Worm (Caenorhabditis elegans) whole organism, L1 larva: ENCODE measurements around the gene his-1.

Experiments
- C16A3.4 ChIP-seq: fragments of 150-350 bp; optimal IDR thresholded peaks from 2 replicates; lab custom pipeline; 2014; ENCODE audit warnings: missing biosample characterization, missing genetic modification characterization
- F16B12.6 ChIP-seq: fragments of 150-350 bp; optimal IDR thresholded peaks from 2 replicates; lab custom pipeline; 2014; ENCODE audit warnings: missing biosample characterization, missing genetic modification characterization
- aly-2 ChIP-seq: fragments of 150-350 bp; optimal IDR thresholded peaks from 2 replicates; lab custom pipeline; 2014; ENCODE audit warnings: missing biosample characterization, missing genetic modification characterization
- ceh-63 ChIP-seq: fragments of 200-800 bp; sonication (Bioruptor generic); optimal IDR thresholded peaks from 2 replicates; lab custom pipeline; 2018; ENCODE audit warnings: mild to moderate bottlenecking, missing genetic modification characterization, missing compliant biosample characterization
- ceh-88 ChIP-seq: fragments of 200-800 bp; sonication (Bioruptor generic); IDR thresholded peaks from 2 replicates; pipeline ENCODE4 v1.3.6; 2022; ENCODE audit warnings: missing genetic modification characterization, missing compliant biosample characterization
- efl-1 ChIP-seq, 4 experiments: fragments of 150-350 bp; optimal IDR thresholded peaks in 3 of 4; peaks in 1 of 4; 1 replicate in 1 of 4; 2 replicates in 3 of 4; lab custom pipeline; 2014; ENCODE audit warnings: missing biosample characterization in 2 of 4, missing genetic modification characterization in 2 of 4, missing genetic modification reagents in 2 of 4
- elt-2 ChIP-seq: sonication (generic microtip); optimal IDR thresholded peaks from 2 replicates; lab custom pipeline; 2016; ENCODE audit warnings: missing genetic modification characterization, mild to moderate bottlenecking, inconsistent platforms, missing compliant biosample characterization, missing genetic modification reagents
- ets-5 ChIP-seq: fragments of 200-800 bp; sonication (Bioruptor generic); IDR thresholded peaks from 2 replicates; pipeline ENCODE4 v1.3.6; 2022; ENCODE audit warnings: missing genetic modification characterization, missing compliant biosample characterization
- fkh-4 ChIP-seq: sonication (generic microtip); optimal IDR thresholded peaks from 2 replicates; lab custom pipeline; 2016; ENCODE audit warnings: missing compliant biosample characterization, missing genetic modification characterization, borderline replicate concordance
- fos-1 ChIP-seq: fragments of 150-350 bp; optimal IDR thresholded peaks from 2 replicates; lab custom pipeline; 2014; ENCODE audit warnings: missing biosample characterization, missing genetic modification characterization
- hlh-17 ChIP-seq: fragments of 200-800 bp; sonication (Bioruptor generic); optimal IDR thresholded peaks from 2 replicates; lab custom pipeline; 2018; ENCODE audit warnings: missing genetic modification characterization, mild to moderate bottlenecking, missing compliant biosample characterization, moderate library complexity, borderline replicate concordance
- hlh-4 ChIP-seq: sonication (generic microtip); optimal IDR thresholded peaks from 2 replicates; lab custom pipeline; 2016; ENCODE audit warnings: mild to moderate bottlenecking, missing genetic modification characterization, missing compliant biosample characterization
- lin-13 ChIP-seq: fragments of 150-350 bp; optimal IDR thresholded peaks from 2 replicates; lab custom pipeline; 2014; ENCODE audit warnings: missing biosample characterization, missing genetic modification reagents, missing genetic modification characterization
- lin-14 ChIP-seq: fragments of 200-800 bp; sonication (Bioruptor generic); optimal IDR thresholded peaks from 2 replicates; lab custom pipeline; 2018; ENCODE audit warnings: mild to moderate bottlenecking, missing genetic modification characterization, moderate library complexity, missing compliant biosample characterization
- lin-15B ChIP-seq: fragments of 150-350 bp; sonication (generic microtip); optimal IDR thresholded peaks from 3 replicates; lab custom pipeline; 2014; ENCODE audit warnings: missing biosample characterization, missing genetic modification characterization
- mdl-1 ChIP-seq, 2 experiments: fragments of 150-350 bp; optimal IDR thresholded peaks; 2 replicates each; lab custom pipeline; 2014 to 2017; ENCODE audit warnings: missing biosample characterization in 2 of 2, missing genetic modification characterization in 2 of 2, inconsistent platforms in 1 of 2
- mef-2 ChIP-seq: fragments of 150-350 bp; optimal IDR thresholded peaks from 2 replicates; lab custom pipeline; 2014; ENCODE audit warnings: missing biosample characterization, missing genetic modification characterization
- mep-1 ChIP-seq: fragments of 150-350 bp; optimal IDR thresholded peaks from 2 replicates; lab custom pipeline; 2014; ENCODE audit warnings: missing biosample characterization, missing genetic modification characterization
- nhr-11 ChIP-seq: fragments of 150-350 bp; optimal IDR thresholded peaks from 2 replicates; lab custom pipeline; 2014; ENCODE audit warnings: missing biosample characterization, missing genetic modification characterization
- nhr-12 ChIP-seq: sonication (generic microtip); optimal IDR thresholded peaks from 2 replicates; lab custom pipeline; 2017; ENCODE audit warnings: missing biosample characterization, missing genetic modification characterization
- nhr-19 ChIP-seq: fragments of 200-800 bp; sonication (Bioruptor generic); conservative IDR thresholded peaks from 2 replicates; pipeline ENCODE4 v1.3.6; 2022; ENCODE audit warnings: missing genetic modification characterization, missing compliant biosample characterization
- nhr-47 ChIP-seq: sonication (generic microtip); optimal IDR thresholded peaks from 2 replicates; lab custom pipeline; 2016; ENCODE audit warnings: mild to moderate bottlenecking, missing genetic modification characterization, moderate library complexity, missing compliant biosample characterization
- nhr-77 ChIP-seq: fragments of 150-350 bp; optimal IDR thresholded peaks from 2 replicates; lab custom pipeline; 2014; ENCODE audit warnings: missing biosample characterization, missing genetic modification characterization
- pax-3 ChIP-seq: fragments of 200-800 bp; sonication (Bioruptor generic); optimal IDR thresholded peaks from 2 replicates; lab custom pipeline; 2018; ENCODE audit warnings: mild to moderate bottlenecking, missing genetic modification characterization, moderate library complexity, missing compliant biosample characterization
- snpc-4 ChIP-seq: fragments of 150-350 bp; optimal IDR thresholded peaks from 2 replicates; lab custom pipeline; 2014; ENCODE audit warnings: missing biosample characterization, missing genetic modification characterization
- sox-4 ChIP-seq: sonication (generic microtip); optimal IDR thresholded peaks from 2 replicates; lab custom pipeline; 2016; ENCODE audit warnings: missing genetic modification characterization, missing compliant biosample characterization
- sptf-1 ChIP-seq: fragments of 150-350 bp; optimal IDR thresholded peaks from 2 replicates; lab custom pipeline; 2014; ENCODE audit warnings: missing biosample characterization, missing genetic modification characterization
- tlp-1 ChIP-seq: fragments of 150-350 bp; optimal IDR thresholded peaks from 2 replicates; lab custom pipeline; 2014; ENCODE audit warnings: missing biosample characterization, missing genetic modification characterization
- unc-130 ChIP-seq: fragments of 150-350 bp; optimal IDR thresholded peaks from 2 replicates; lab custom pipeline; 2017; ENCODE audit warnings: missing biosample characterization, missing genetic modification characterization, inconsistent platforms
- unc-30 ChIP-seq: sonication (generic microtip); optimal IDR thresholded peaks from 2 replicates; lab custom pipeline; 2017; ENCODE audit warnings: missing biosample characterization, missing genetic modification characterization
- unc-86 ChIP-seq: sonication (generic microtip); optimal IDR thresholded peaks from 2 replicates; lab custom pipeline; 2016; ENCODE audit warnings: missing genetic modification characterization, missing compliant biosample characterization
- xbp-1 ChIP-seq: sonication (generic microtip); optimal IDR thresholded peaks from 2 replicates; lab custom pipeline; 2016; ENCODE audit warnings: missing genetic modification characterization, missing compliant biosample characterization
- ztf-11 ChIP-seq, 2 experiments: sonication (generic microtip); optimal IDR thresholded peaks; 2 replicates each; lab custom pipeline; 2016 to 2017; ENCODE audit warnings: missing genetic modification characterization in 2 of 2, missing biosample characterization in 1 of 2, missing compliant biosample characterization in 1 of 2

his-1 gene

ce11 chrV:16068938-16069337 lies 26.6 kb downstream of the his-1 start, which contains the start of gene cyp-35D1:
Gene cyp-35D1, plus strand, starts transcription at chrV:16069238.
- no peak for TF ChIP-seq fkh-4 (tag; lab: Kevin White, UChicago)
- TF ChIP-seq mef-2 (tag; lab: Kevin White, UChicago): no peak
- TF ChIP-seq aly-2: no peak
- TF ChIP-seq nhr-12 (tag; lab: Kevin White, UChicago): no peak
- no peak for TF ChIP-seq nhr-47 (tag; lab: Kevin White, UChicago)

- peak; percentile 36 for TF ChIP-seq elt-2 (tag; lab: Kevin White, UChicago)
- no peak for TF ChIP-seq C16A3.4 (tag; lab: Kevin White, UChicago)
- TF ChIP-seq efl-1 (optimal IDR thresholded peaks at IDR 0.05; lab: Kevin White, UChicago): no peak
- peak in 1 of 2 experiments; percentile 34 for TF ChIP-seq efl-1 (GFP tag; optimal IDR thresholded peaks at IDR 0.05 in 1 of 2; lab: Kevin White, UChicago)
- TF ChIP-seq nhr-19 (GFP tag; lab: Robert Waterston, UW): no peak
- no peak for TF ChIP-seq sox-4
- no peak for TF ChIP-seq sptf-1
- TF ChIP-seq unc-130: no peak
- TF ChIP-seq nhr-77 (tag; lab: Kevin White, UChicago): no peak
Measured at ce11 chrV:16071167-16071566, 28.8 kb downstream of the his-1 start, which contains the start of gene nhr-176. Gene nhr-176, plus strand, starts transcription at chrV:16071325.

ce11 chrV:16073856-16074255 lies 31.5 kb downstream of the his-1 start, which contains the start of gene srj-10:
Gene srj-10, minus strand, starts transcription at chrV:16073956.
- TF ChIP-seq hlh-4 (tag; lab: Kevin White, UChicago) (no peak), unc-86 (tag; lab: Kevin White, UChicago) (no peak), ceh-88 (GFP tag; lab: Robert Waterston, UW) (no peak), fos-1 (no peak), fkh-4 (tag; lab: Kevin White, UChicago) (no peak), efl-1 (optimal IDR thresholded peaks at IDR 0.05; lab: Kevin White, UChicago) (no peak), efl-1 (GFP tag; optimal IDR thresholded peaks at IDR 0.05 in 1 of 2; lab: Kevin White, UChicago) (no peak), mep-1 (tag; lab: Kevin White, UChicago) (no peak), ets-5 (GFP tag; lab: Robert Waterston, UW) (no peak), aly-2 (no peak), nhr-11 (tag; lab: Kevin White, UChicago) (no peak), lin-15B (no peak), pax-3 (tag; lab: Kevin White, UChicago) (no peak), snpc-4 (tag; lab: Kevin White, UChicago) (no peak), unc-30 (tag; lab: Kevin White, UChicago) (no peak), lin-14 (GFP tag; lab: Kevin White, UChicago) (no peak)

ce11 chrV:16075250-16075709 lies 33.0 kb downstream of the his-1 start, which contains the start of the genes F14H3.12 and srj-29:
Gene F14H3.12, minus strand, starts transcription at chrV:16075323.
Gene srj-29, plus strand, starts transcription at chrV:16075659.
- TF ChIP-seq ceh-63: no peak
- no peak for TF ChIP-seq nhr-19 (GFP tag; lab: Robert Waterston, UW)
- no peak for TF ChIP-seq nhr-77 (tag; lab: Kevin White, UChicago)
- TF ChIP-seq hlh-17 (GFP tag; lab: Kevin White, UChicago): no peak
- peak; percentile 48 for TF ChIP-seq elt-2 (tag; lab: Kevin White, UChicago)

- TF ChIP-seq nhr-19 (GFP tag; lab: Robert Waterston, UW) (no peak), ztf-11 (tag; optimal IDR thresholded peaks at IDR 0.05; lab: Kevin White, UChicago) (no peak), elt-2 (tag; lab: Kevin White, UChicago) (peak; percentile 23), lin-14 (GFP tag; lab: Kevin White, UChicago) (no peak)
Measured at ce11 chrV:16080039-16080438, 37.7 kb downstream of the his-1 start.

- TF ChIP-seq fos-1: no peak
- no peak for TF ChIP-seq efl-1 (optimal IDR thresholded peaks at IDR 0.05; lab: Kevin White, UChicago)
- no peak for TF ChIP-seq efl-1 (GFP tag; optimal IDR thresholded peaks at IDR 0.05 in 1 of 2; lab: Kevin White, UChicago)
- no peak for TF ChIP-seq aly-2
- no peak for TF ChIP-seq nhr-77 (tag; lab: Kevin White, UChicago)
- no peak for TF ChIP-seq sptf-1
- no peak for TF ChIP-seq tlp-1 (tag; lab: Kevin White, UChicago)
- TF ChIP-seq hlh-4 (tag; lab: Kevin White, UChicago): no peak
- TF ChIP-seq F16B12.6 (tag; lab: Kevin White, UChicago): no peak
- no peak for TF ChIP-seq xbp-1 (tag; lab: Kevin White, UChicago)
- no peak for TF ChIP-seq mdl-1 (tag; optimal IDR thresholded peaks at IDR 0.05; lab: Kevin White, UChicago)
- TF ChIP-seq lin-13 (GFP tag; lab: Kevin White, UChicago): no peak
Measured at ce11 chrV:16080678-16081077, 38.4 kb downstream of the his-1 start.
